Worm (Caenorhabditis elegans) whole organism, L2 larva: ENCODE results near the gene ZK218.7.

Experiments
- C34F6.9 ChIP-seq: fragments of 150-350 bp; optimal IDR thresholded peaks from 2 replicates; lab custom pipeline; 2014; ENCODE audit warnings: missing biosample characterization, missing genetic modification characterization
- R02D3.7 ChIP-seq: fragments of 150-350 bp; optimal IDR thresholded peaks from 2 replicates; lab custom pipeline; 2014; ENCODE audit warnings: missing biosample characterization, missing genetic modification characterization
- Y55F3AM.14 ChIP-seq: fragments of 200-800 bp; sonication (Bioruptor generic); optimal IDR thresholded peaks from 2 replicates; lab custom pipeline; 2018; ENCODE audit warnings: mild to moderate bottlenecking, missing genetic modification characterization, missing compliant biosample characterization
- ZK546.5 ChIP-seq: sonication (generic microtip); optimal IDR thresholded peaks from 2 replicates; lab custom pipeline; 2017; ENCODE audit warnings: missing biosample characterization, missing genetic modification characterization
- alr-1 ChIP-seq: fragments of 150-350 bp; optimal IDR thresholded peaks from 2 replicates; lab custom pipeline; 2014; ENCODE audit warnings: missing biosample characterization, missing genetic modification characterization
- aly-2 ChIP-seq: fragments of 150-350 bp; optimal IDR thresholded peaks from 2 replicates; lab custom pipeline; 2014; ENCODE audit warnings: missing biosample characterization, missing genetic modification characterization
- ama-1 ChIP-seq: fragments of 150-350 bp; optimal IDR thresholded peaks from 2 replicates; lab custom pipeline; 2018; ENCODE audit warnings: inconsistent platforms
- ceh-16 ChIP-seq: fragments of 150-350 bp; optimal IDR thresholded peaks from 2 replicates; lab custom pipeline; 2014; ENCODE audit warnings: missing biosample characterization, missing genetic modification characterization
- ceh-82 ChIP-seq: fragments of 150-350 bp; optimal IDR thresholded peaks from 2 replicates; lab custom pipeline; 2014; ENCODE audit warnings: missing biosample characterization, missing genetic modification characterization
- crh-2 ChIP-seq: sonication (generic microtip); optimal IDR thresholded peaks from 2 replicates; lab custom pipeline; 2017; ENCODE audit warnings: missing biosample characterization, missing genetic modification characterization
- egl-27 ChIP-seq: sonication (generic microtip); optimal IDR thresholded peaks from 3 replicates; lab custom pipeline; 2017; ENCODE audit warnings: missing biosample characterization, missing genetic modification reagents, missing genetic modification characterization
- elt-1 ChIP-seq: fragments of 150-350 bp; optimal IDR thresholded peaks from 2 replicates; lab custom pipeline; 2014; ENCODE audit warnings: missing biosample characterization, missing genetic modification characterization
- fos-1 ChIP-seq: fragments of 150-350 bp; optimal IDR thresholded peaks from 2 replicates; lab custom pipeline; 2014; ENCODE audit warnings: missing biosample characterization, missing genetic modification characterization
- gmeb-1 ChIP-seq: fragments of 150-350 bp; optimal IDR thresholded peaks from 2 replicates; lab custom pipeline; 2014; ENCODE audit warnings: missing biosample characterization, missing genetic modification characterization
- lin-11 ChIP-seq: fragments of 150-350 bp; sonication (generic microtip); optimal IDR thresholded peaks from 2 replicates; lab custom pipeline; 2014; ENCODE audit warnings: missing biosample characterization, missing genetic modification characterization, inconsistent platforms, mixed read lengths
- lin-13 ChIP-seq: fragments of 150-350 bp; optimal IDR thresholded peaks from 2 replicates; lab custom pipeline; 2014; ENCODE audit warnings: missing biosample characterization, missing genetic modification reagents, missing genetic modification characterization
- lin-39 ChIP-seq: fragments of 150-350 bp; optimal IDR thresholded peaks from 2 replicates; lab custom pipeline; 2014; ENCODE audit warnings: missing biosample characterization, missing genetic modification reagents, missing genetic modification characterization
- lsy-2 ChIP-seq, 2 experiments: fragments of 150-350 bp in 1 of 2; sonication (generic microtip) in 1 of 2; optimal IDR thresholded peaks; 2 replicates each; lab custom pipeline; 2014 to 2017; ENCODE audit warnings: missing biosample characterization in 2 of 2, missing genetic modification characterization in 2 of 2
- mab-5 ChIP-seq: fragments of 150-350 bp; optimal IDR thresholded peaks from 2 replicates; lab custom pipeline; 2014; ENCODE audit warnings: missing biosample characterization, missing genetic modification characterization
- mbf-1 ChIP-seq: sonication (generic microtip); optimal IDR thresholded peaks from 2 replicates; lab custom pipeline; 2017; ENCODE audit warnings: missing biosample characterization, missing genetic modification characterization
- mdl-1 ChIP-seq, 2 experiments: fragments of 150-350 bp in 1 of 2; sonication (generic microtip) in 1 of 2; optimal IDR thresholded peaks; 2 replicates each; lab custom pipeline; 2017; ENCODE audit warnings: missing biosample characterization in 2 of 2, missing genetic modification characterization in 2 of 2
- nhr-10 ChIP-seq: sonication (generic microtip); optimal IDR thresholded peaks from 2 replicates; lab custom pipeline; 2017; ENCODE audit warnings: missing biosample characterization, missing genetic modification characterization
- nhr-11 ChIP-seq: fragments of 150-350 bp; optimal IDR thresholded peaks from 2 replicates; lab custom pipeline; 2014; ENCODE audit warnings: missing biosample characterization, missing genetic modification characterization
- nhr-12 ChIP-seq: fragments of 150-350 bp; optimal IDR thresholded peaks from 2 replicates; lab custom pipeline; 2014; ENCODE audit warnings: missing biosample characterization, missing genetic modification characterization
- nhr-129 ChIP-seq: fragments of 150-350 bp; optimal IDR thresholded peaks from 2 replicates; lab custom pipeline; 2014; ENCODE audit warnings: missing biosample characterization, missing genetic modification characterization
- nhr-21 ChIP-seq: fragments of 150-350 bp; optimal IDR thresholded peaks from 2 replicates; lab custom pipeline; 2014; ENCODE audit warnings: missing biosample characterization, missing genetic modification characterization
- nhr-23 ChIP-seq: fragments of 150-350 bp; optimal IDR thresholded peaks from 2 replicates; lab custom pipeline; 2014; ENCODE audit warnings: missing biosample characterization, missing genetic modification reagents, missing genetic modification characterization
- nhr-25 ChIP-seq: fragments of 150-350 bp; sonication (generic microtip); optimal IDR thresholded peaks from 3 replicates; lab custom pipeline; 2014; ENCODE audit warnings: missing biosample characterization, missing genetic modification characterization
- nhr-6 ChIP-seq: fragments of 150-350 bp; optimal IDR thresholded peaks from 2 replicates; lab custom pipeline; 2014; ENCODE audit warnings: missing biosample characterization, missing genetic modification characterization
- nhr-77 ChIP-seq: fragments of 150-350 bp; optimal IDR thresholded peaks from 2 replicates; lab custom pipeline; 2014; ENCODE audit warnings: missing biosample characterization, missing genetic modification characterization
- sem-4 ChIP-seq: fragments of 150-350 bp; optimal IDR thresholded peaks from 2 replicates; lab custom pipeline; 2014; ENCODE audit warnings: missing biosample characterization, missing genetic modification reagents, missing genetic modification characterization
- sma-3 ChIP-seq: sonication (generic microtip); optimal IDR thresholded peaks from 2 replicates; lab custom pipeline; 2016; ENCODE audit warnings: missing genetic modification reagents, missing genetic modification characterization, missing compliant biosample characterization
- sma-9 ChIP-seq, 2 experiments: fragments of 150-350 bp in 1 of 2; sonication (generic microtip) in 1 of 2; optimal IDR thresholded peaks; 2 replicates each; lab custom pipeline; 2014 to 2016; ENCODE audit warnings: missing genetic modification characterization in 2 of 2, mild to moderate bottlenecking in 1 of 2, missing biosample characterization in 1 of 2, missing compliant biosample characterization in 1 of 2, missing genetic modification reagents in 1 of 2, moderate library complexity in 1 of 2
- snpc-4 ChIP-seq: fragments of 150-350 bp; optimal IDR thresholded peaks from 2 replicates; lab custom pipeline; 2014; ENCODE audit warnings: missing biosample characterization, missing genetic modification characterization
- unc-39 ChIP-seq: fragments of 150-350 bp; optimal IDR thresholded peaks from 2 replicates; lab custom pipeline; 2014; ENCODE audit warnings: missing biosample characterization, missing genetic modification characterization
- unc-62 ChIP-seq: fragments of 150-350 bp; optimal IDR thresholded peaks from 2 replicates; lab custom pipeline; 2014; ENCODE audit warnings: missing biosample characterization, missing genetic modification reagents, missing genetic modification characterization
- zag-1 ChIP-seq: fragments of 150-350 bp; optimal IDR thresholded peaks from 2 replicates; lab custom pipeline; 2014; ENCODE audit warnings: missing biosample characterization, missing genetic modification characterization
- ztf-1 ChIP-seq: fragments of 200-800 bp; sonication (Bioruptor generic); conservative IDR thresholded peaks from 2 replicates; pipeline ENCODE4 v1.3.6; 2022; ENCODE audit warnings: missing genetic modification characterization, missing compliant biosample characterization
- ztf-11 ChIP-seq: sonication (generic microtip); optimal IDR thresholded peaks from 2 replicates; lab custom pipeline; 2017; ENCODE audit warnings: missing biosample characterization, missing genetic modification characterization
- ztf-4 ChIP-seq: fragments of 150-350 bp; optimal IDR thresholded peaks from 2 replicates; lab custom pipeline; 2014; ENCODE audit warnings: missing biosample characterization, missing genetic modification characterization

Gene ZK218.7

ce11 chrV:17105483-17105882 lies at the start of gene ZK218.7:
Gene ZK218.7, plus strand, starts transcription at chrV:17105783.
- no peak for TF ChIP-seq lin-11
- no peak for TF ChIP-seq nhr-23 (tag; lab: Kevin White, UChicago)
- TF ChIP-seq ztf-1 (GFP tag; lab: Robert Waterston, UW), result no peak
- no peak for TF ChIP-seq C34F6.9 (tag; lab: Kevin White, UChicago)
- TF ChIP-seq ztf-11 (tag; lab: Kevin White, UChicago), result no peak
- TF ChIP-seq nhr-10 (tag; lab: Kevin White, UChicago), result no peak
- no peak for TF ChIP-seq nhr-25 (tag; lab: Kevin White, UChicago)
- no peak for TF ChIP-seq mbf-1 (tag; lab: Kevin White, UChicago)
- TF ChIP-seq sem-4 (tag; lab: Kevin White, UChicago), result no peak
- TF ChIP-seq unc-39 (tag; lab: Kevin White, UChicago), result no peak
- no peak for TF ChIP-seq lin-39 (tag; lab: Kevin White, UChicago)
- TF ChIP-seq nhr-21 (tag; lab: Kevin White, UChicago), result no peak
- TF ChIP-seq fos-1 (tag; lab: Kevin White, UChicago), result no peak

DNA sequence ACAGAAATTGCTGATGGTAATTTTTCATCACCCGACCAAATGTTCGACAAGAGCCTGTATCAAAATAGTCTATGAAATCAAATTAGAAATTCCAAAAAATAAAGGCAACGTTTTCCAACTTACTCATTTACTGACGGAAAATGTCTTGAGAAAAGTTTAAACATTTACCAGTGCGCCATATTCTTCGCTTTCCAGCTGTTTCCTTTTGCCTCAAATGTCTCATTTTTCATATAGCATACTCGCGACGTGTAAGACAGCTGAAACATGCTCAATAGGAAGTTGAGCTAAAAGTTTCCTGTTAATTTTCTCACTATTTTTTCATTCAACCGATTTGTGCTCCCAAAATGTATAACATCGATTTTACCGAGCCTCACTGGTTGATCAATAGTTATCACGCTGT lies 45.6 kb upstream of the ZK218.7 start, which contains the start of gene sri-66:
Gene sri-66, plus strand, starts transcription at position 301 of the 400 bp plus-strand sequence.
- no peak for TF ChIP-seq nhr-77 (tag; lab: Kevin White, UChicago)
- no peak for TF ChIP-seq aly-2 (tag; lab: Kevin White, UChicago)
- TF ChIP-seq ceh-16, result no peak
- no peak for TF ChIP-seq sma-9 (GFP tag; optimal IDR thresholded peaks at IDR 0.05; lab: Kevin White, UChicago)
- TF ChIP-seq sma-9 (tag; optimal IDR thresholded peaks at IDR 0.05; lab: Kevin White, UChicago), result no peak

DNA sequence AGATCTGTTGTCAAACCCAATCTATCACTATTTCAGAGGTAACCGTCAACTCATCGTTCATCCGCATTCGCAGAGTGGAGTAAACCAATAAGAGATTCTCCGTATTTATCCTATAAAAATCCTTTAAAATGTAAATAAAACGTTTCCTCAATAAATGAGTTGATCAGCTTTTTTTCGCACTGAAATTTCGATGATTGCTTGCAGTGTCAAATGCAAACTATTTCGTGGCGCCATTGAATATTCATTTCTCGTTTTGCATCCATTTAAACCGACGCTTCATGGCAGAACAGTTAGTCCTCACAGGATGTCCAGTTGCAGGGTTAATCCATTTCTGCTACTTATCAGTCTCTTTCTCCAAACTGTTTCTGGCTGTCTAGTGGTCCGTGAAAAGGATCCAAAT lies 44.0 kb upstream of the ZK218.7 start, which contains the start of gene F28B1.9:
Gene F28B1.9, plus strand, starts transcription at position 301 of the 400 bp plus-strand sequence.
- TF ChIP-seq zag-1 (no peak), crh-2 (tag; lab: Kevin White, UChicago) (no peak), ceh-82 (no peak), lin-13 (GFP tag; lab: Kevin White, UChicago) (no peak), ZK546.5 (tag; lab: Kevin White, UChicago) (no peak), nhr-10 (tag; lab: Kevin White, UChicago) (no peak), fos-1 (tag; lab: Kevin White, UChicago) (no peak), gmeb-1 (tag; lab: Kevin White, UChicago) (no peak), ama-1 (no peak), nhr-21 (tag; lab: Kevin White, UChicago) (no peak)

DNA sequence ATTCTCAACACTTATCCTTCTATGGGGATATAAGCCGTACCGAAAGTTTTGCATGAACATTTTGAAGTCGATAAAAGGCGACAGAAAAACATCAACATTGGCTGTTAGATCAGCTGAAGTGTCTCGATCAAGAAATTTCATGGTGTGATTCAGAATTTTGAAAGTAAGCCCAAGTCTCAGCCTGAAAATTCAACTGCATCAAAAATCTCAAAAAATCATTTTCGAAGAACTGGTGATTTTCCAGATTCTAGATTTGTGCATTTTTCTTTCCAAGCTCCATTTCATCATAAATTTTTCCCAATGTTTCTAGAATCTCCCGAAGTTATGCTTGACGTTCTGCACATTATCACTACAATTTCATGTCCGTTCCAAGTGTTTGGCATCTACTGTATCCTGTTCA lies 40.9 kb upstream of the ZK218.7 start, which contains the start of gene srh-255:
Gene srh-255, plus strand, starts transcription at position 301 of the 400 bp plus-strand sequence.
- TF ChIP-seq R02D3.7 (tag; lab: Kevin White, UChicago) (no peak), nhr-10 (tag; lab: Kevin White, UChicago) (no peak), sem-4 (tag; lab: Kevin White, UChicago) (no peak), nhr-6 (tag; lab: Kevin White, UChicago) (no peak), unc-62 (no peak), fos-1 (tag; lab: Kevin White, UChicago) (no peak), ztf-4 (tag; lab: Kevin White, UChicago) (no peak), Y55F3AM.14 (GFP tag; lab: Kevin White, UChicago) (no peak), ceh-82 (no peak)

DNA sequence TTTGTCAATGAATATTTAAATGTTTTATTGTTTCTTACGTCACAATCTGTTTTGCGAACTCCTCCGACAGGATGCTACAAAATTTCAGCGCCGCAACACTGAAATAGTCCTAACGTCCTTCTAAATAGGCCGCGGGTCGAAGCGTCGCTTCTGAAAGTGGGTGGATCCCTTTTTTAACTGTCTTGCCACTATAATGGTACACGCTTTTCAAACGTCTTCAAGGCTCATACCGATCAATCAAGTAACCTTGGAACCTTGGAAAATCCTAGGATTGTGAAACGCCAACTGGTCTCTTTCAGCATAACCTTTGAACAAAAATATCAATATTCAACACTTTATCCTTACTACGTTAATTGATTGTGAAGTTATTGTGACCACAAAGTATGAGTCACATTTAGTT lies 38.9 kb upstream of the ZK218.7 start:
- TF ChIP-seq zag-1 (no peak), alr-1 (tag; lab: Kevin White, UChicago) (no peak), lin-39 (tag; lab: Kevin White, UChicago) (no peak), fos-1 (tag; lab: Kevin White, UChicago) (no peak), mbf-1 (tag; lab: Kevin White, UChicago) (no peak), egl-27 (tag; lab: Kevin White, UChicago) (no peak), nhr-6 (tag; lab: Kevin White, UChicago) (no peak)

- no peak for TF ChIP-seq nhr-12
- no peak for TF ChIP-seq ztf-1 (GFP tag; lab: Robert Waterston, UW)
- TF ChIP-seq mdl-1 (tag; optimal IDR thresholded peaks at IDR 0.05; lab: Kevin White, UChicago), result no peak
- no peak for TF ChIP-seq sma-3 (GFP tag; lab: Kevin White, UChicago)
- TF ChIP-seq nhr-11 (tag; lab: Kevin White, UChicago), result no peak
- no peak for TF ChIP-seq unc-39 (tag; lab: Kevin White, UChicago)
- no peak for TF ChIP-seq elt-1 (tag; lab: Kevin White, UChicago)
- TF ChIP-seq lsy-2 (tag; optimal IDR thresholded peaks at IDR 0.05; lab: Kevin White, UChicago), result no peak
- no peak for TF ChIP-seq aly-2 (tag; lab: Kevin White, UChicago)
- TF ChIP-seq R02D3.7 (tag; lab: Kevin White, UChicago), result no peak
- TF ChIP-seq Y55F3AM.14 (GFP tag; lab: Kevin White, UChicago), result no peak
- TF ChIP-seq nhr-23 (tag; lab: Kevin White, UChicago), result no peak
- no peak for TF ChIP-seq alr-1 (tag; lab: Kevin White, UChicago)
- no peak for TF ChIP-seq ztf-11 (tag; lab: Kevin White, UChicago)
- TF ChIP-seq snpc-4 (tag; lab: Kevin White, UChicago), result no peak
- no peak for TF ChIP-seq ama-1
- no peak for TF ChIP-seq nhr-129 (tag; lab: Kevin White, UChicago)
- TF ChIP-seq crh-2 (tag; lab: Kevin White, UChicago), result no peak
- no peak for TF ChIP-seq mab-5 (tag; lab: Kevin White, UChicago)
- TF ChIP-seq sma-9 (GFP tag; optimal IDR thresholded peaks at IDR 0.05; lab: Kevin White, UChicago), result no peak
- TF ChIP-seq sma-9 (tag; optimal IDR thresholded peaks at IDR 0.05; lab: Kevin White, UChicago), result no peak
- TF ChIP-seq, all 48 proteins: peak for 0
These were observed 36.7 kb upstream of the ZK218.7 start, which contains the start of gene T05E12.8 for ce11 chrV:17068839-17069238. Gene T05E12.8, plus strand, starts transcription at chrV:17069139.
